Fruit fly (Drosophila melanogaster) whole organism, embryonic: ENCODE data around the gene CG15506.

Experiments
- Bgb ChIP-seq: fragments of 200-800 bp; sonication (Bioruptor generic); IDR thresholded peaks from 2 replicates; pipeline ENCODE4 v1.3.6; 2022; ENCODE audit warnings: missing biosample characterization, missing genetic modification characterization; ENCODE audit not compliant: partially characterized antibody
- CG10267 ChIP-seq: fragments of 200-800 bp; sonication (Bioruptor generic); optimal IDR thresholded peaks from 2 replicates; lab custom pipeline; 2018; ENCODE audit warnings: missing biosample characterization, mild to moderate bottlenecking, missing genetic modification characterization, moderate library complexity
- CG10979 ChIP-seq: fragments of 200-800 bp; sonication (Bioruptor generic); optimal IDR thresholded peaks from 2 replicates; lab custom pipeline; 2018; ENCODE audit warnings: missing biosample characterization, mild to moderate bottlenecking, missing genetic modification characterization, moderate library complexity
- CG11247 ChIP-seq: fragments of 200-800 bp; sonication (Bioruptor generic); IDR thresholded peaks from 2 replicates; pipeline ENCODE4 v1.3.6; 2022; ENCODE audit warnings: missing biosample characterization, missing genetic modification characterization
- CG11398 ChIP-seq: fragments of 200-800 bp; sonication (Bioruptor generic); optimal IDR thresholded peaks from 2 replicates; lab custom pipeline; 2016; ENCODE audit warnings: missing biosample characterization, missing genetic modification characterization
- CG11560 ChIP-seq: fragments of 200-800 bp; sonication (Bioruptor generic); IDR thresholded peaks from 3 replicates; pipeline ENCODE4 v1.3.6; 2022; ENCODE audit warnings: missing biosample characterization, missing genetic modification characterization
- CG12104 ChIP-seq: fragments of 200-800 bp; sonication (Bioruptor generic); optimal IDR thresholded peaks from 3 replicates; lab custom pipeline; 2016; ENCODE audit warnings: missing biosample characterization, missing genetic modification characterization
- CG13123 ChIP-seq: fragments of 200-800 bp; sonication (Bioruptor generic); optimal IDR thresholded peaks from 2 replicates; lab custom pipeline; 2016; ENCODE audit warnings: missing biosample characterization, missing genetic modification characterization
- CG1529 ChIP-seq: fragments of 200-800 bp; sonication (Bioruptor generic); optimal IDR thresholded peaks from 3 replicates; lab custom pipeline; 2018; ENCODE audit warnings: missing biosample characterization, missing genetic modification characterization
- CG15696 ChIP-seq: fragments of 200-800 bp; sonication (Bioruptor generic); optimal IDR thresholded peaks from 2 replicates; lab custom pipeline; 2019; ENCODE audit warnings: missing biosample characterization, mild to moderate bottlenecking, missing genetic modification characterization, moderate library complexity
- CG1647 ChIP-seq: fragments of 200-800 bp; sonication (Bioruptor generic); optimal IDR thresholded peaks from 3 replicates; lab custom pipeline; 2016; ENCODE audit warnings: missing biosample characterization, missing genetic modification characterization
- CG17568 ChIP-seq: fragments of 200-800 bp; sonication (Bioruptor generic); optimal IDR thresholded peaks from 2 replicates; lab custom pipeline; 2018; ENCODE audit warnings: missing biosample characterization, mild to moderate bottlenecking, missing genetic modification characterization, moderate library complexity
- CG17612 ChIP-seq: fragments of 200-800 bp; sonication (Bioruptor generic); IDR thresholded peaks from 2 replicates; pipeline ENCODE4 v1.3.6; 2022; ENCODE audit warnings: missing biosample characterization, missing genetic modification characterization
- CG18262 ChIP-seq: fragments of 200-800 bp; optimal IDR thresholded peaks from 3 replicates; lab custom pipeline; 2019; ENCODE audit warnings: missing biosample characterization, mild to moderate bottlenecking, missing genetic modification characterization, moderate library complexity
- CG18764 ChIP-seq: fragments of 200-800 bp; sonication (Bioruptor generic); optimal IDR thresholded peaks from 3 replicates; lab custom pipeline; 2016; ENCODE audit warnings: missing biosample characterization, missing genetic modification characterization
- CG2202 ChIP-seq: fragments of 200-800 bp; sonication (Bioruptor generic); optimal IDR thresholded peaks from 2 replicates; lab custom pipeline; 2018; ENCODE audit warnings: missing biosample characterization, mild to moderate bottlenecking, missing genetic modification characterization
- CG31224 ChIP-seq: fragments of 200-800 bp; sonication (Bioruptor generic); IDR thresholded peaks from 2 replicates; pipeline ENCODE4 v1.3.6; 2022; ENCODE audit warnings: missing biosample characterization, missing genetic modification characterization
- CG31365 ChIP-seq: fragments of 200-800 bp; sonication (Bioruptor generic); optimal IDR thresholded peaks from 2 replicates; lab custom pipeline; 2018; ENCODE audit warnings: missing biosample characterization, mild to moderate bottlenecking, missing genetic modification characterization
- CG31441 ChIP-seq: fragments of 200-800 bp; sonication (Bioruptor generic); IDR thresholded peaks from 2 replicates; pipeline ENCODE4 v1.3.6; 2022; ENCODE audit warnings: missing biosample characterization, missing genetic modification characterization
- CG3407 ChIP-seq: fragments of 200-800 bp; sonication (Bioruptor generic); optimal IDR thresholded peaks from 2 replicates; lab custom pipeline; 2018; ENCODE audit warnings: missing biosample characterization, mild to moderate bottlenecking, missing genetic modification characterization
- CG34224 ChIP-seq: fragments of 200-800 bp; sonication (Bioruptor generic); IDR thresholded peaks from 3 replicates; pipeline ENCODE4 v1.3.6; 2022; ENCODE audit warnings: missing biosample characterization, missing genetic modification characterization; ENCODE audit not compliant: partially characterized antibody
- CG3995 ChIP-seq: fragments of 200-800 bp; sonication (Bioruptor generic); optimal IDR thresholded peaks from 3 replicates; lab custom pipeline; 2016; ENCODE audit warnings: missing biosample characterization, missing genetic modification characterization
- CG43689 ChIP-seq: fragments of 200-800 bp; sonication (Bioruptor generic); IDR thresholded peaks from 2 replicates; pipeline ENCODE4 v1.3.6; 2022; ENCODE audit warnings: missing biosample characterization, missing genetic modification characterization
- CG4617 ChIP-seq: fragments of 200-800 bp; sonication (Bioruptor generic); optimal IDR thresholded peaks from 3 replicates; lab custom pipeline; 2016; ENCODE audit warnings: missing biosample characterization, missing genetic modification characterization, borderline replicate concordance
- CG4820 ChIP-seq: fragments of 200-800 bp; sonication (Bioruptor generic); optimal IDR thresholded peaks from 3 replicates; lab custom pipeline; 2016; ENCODE audit warnings: missing biosample characterization, missing genetic modification characterization
- CG6175 ChIP-seq: fragments of 200-800 bp; sonication (Bioruptor generic); IDR thresholded peaks from 3 replicates; pipeline ENCODE4 v1.3.6; 2022; ENCODE audit warnings: missing biosample characterization, missing genetic modification characterization
- CG7928 ChIP-seq: fragments of 200-800 bp; sonication (Bioruptor generic); optimal IDR thresholded peaks from 2 replicates; lab custom pipeline; 2017; ENCODE audit warnings: missing biosample characterization, mild to moderate bottlenecking, missing genetic modification characterization
- Ets65A ChIP-seq: fragments of 200-800 bp; sonication (Bioruptor generic); peaks from one replicate; lab custom pipeline; 2016; ENCODE audit warnings: missing biosample characterization, missing genetic modification characterization
- HLH3B ChIP-seq: fragments of 200-800 bp; sonication (Bioruptor generic); IDR thresholded peaks from 2 replicates; pipeline ENCODE4 v1.3.6; 2022; ENCODE audit warnings: missing biosample characterization, missing genetic modification characterization
- Optix ChIP-seq: fragments of 200-800 bp; sonication (Bioruptor generic); IDR thresholded peaks from 3 replicates; pipeline ENCODE4 v1.3.6; 2022; ENCODE audit warnings: missing biosample characterization, missing genetic modification characterization
- Sin3A ChIP-seq: fragments of >200 bp; optimal IDR thresholded peaks from 2 replicates; lab custom pipeline; 2018
- Stat92E ChIP-seq, 3 experiments: fragments of >200 bp in 2 of 3; fragments of 200-800 bp in 1 of 3; sonication (Bioruptor generic) in 1 of 3; optimal IDR thresholded peaks; 2 replicates each; lab custom pipeline; 2017 to 2019; ENCODE audit warnings: missing biosample characterization in 3 of 3, missing genetic modification characterization in 3 of 3, mild to moderate bottlenecking in 1 of 3, moderate library complexity in 1 of 3
- Xbp1 ChIP-seq: fragments of 200-800 bp; sonication (Bioruptor generic); optimal IDR thresholded peaks from 3 replicates; lab custom pipeline; 2016; ENCODE audit warnings: missing biosample characterization, mild to moderate bottlenecking, missing genetic modification characterization
- bigmax ChIP-seq: fragments of 200-800 bp; sonication (Bioruptor generic); optimal IDR thresholded peaks from 2 replicates; lab custom pipeline; 2018; ENCODE audit warnings: missing biosample characterization, mild to moderate bottlenecking, missing genetic modification characterization
- dan ChIP-seq: fragments of 200-800 bp; sonication (Bioruptor generic); IDR thresholded peaks from 2 replicates; pipeline ENCODE4 v1.3.6; 2022; ENCODE audit warnings: missing biosample characterization, missing genetic modification characterization
- fru ChIP-seq: fragments of >200 bp; optimal IDR thresholded peaks from 2 replicates; lab custom pipeline; 2017
- grn ChIP-seq: fragments of 200-800 bp; sonication (Bioruptor generic); optimal IDR thresholded peaks from 3 replicates; lab custom pipeline; 2017; ENCODE audit warnings: missing biosample characterization, missing genetic modification characterization
- gro ChIP-seq: fragments of 200-800 bp; sonication (Bioruptor generic); optimal IDR thresholded peaks from 2 replicates; lab custom pipeline; 2016; ENCODE audit warnings: missing biosample characterization, missing genetic modification characterization
- gt ChIP-seq: fragments of 200-800 bp; sonication (Bioruptor generic); IDR thresholded peaks from 2 replicates; pipeline ENCODE4 v1.3.6; 2022; ENCODE audit warnings: missing biosample characterization, missing genetic modification characterization
- kni ChIP-seq: fragments of 200-800 bp; sonication (Bioruptor generic); optimal IDR thresholded peaks from 3 replicates; lab custom pipeline; 2017; ENCODE audit warnings: mild to moderate bottlenecking, missing biosample characterization, missing genetic modification reagents, missing genetic modification characterization
- oc ChIP-seq: fragments of 200-800 bp; sonication (Bioruptor generic); optimal IDR thresholded peaks from 2 replicates; lab custom pipeline; 2018; ENCODE audit warnings: missing biosample characterization, mild to moderate bottlenecking, missing genetic modification characterization, moderate library complexity
- pb ChIP-seq: fragments of 200-800 bp; sonication (Bioruptor generic); optimal IDR thresholded peaks from 3 replicates; lab custom pipeline; 2016; ENCODE audit warnings: missing biosample characterization, missing genetic modification characterization
- pnt ChIP-seq: fragments of 200-800 bp; sonication (Bioruptor generic); optimal IDR thresholded peaks from 3 replicates; lab custom pipeline; 2016; ENCODE audit warnings: missing biosample characterization, missing genetic modification characterization
- pros ChIP-seq: fragments of 200-800 bp; sonication (Bioruptor generic); optimal IDR thresholded peaks from 3 replicates; lab custom pipeline; 2019; ENCODE audit warnings: missing biosample characterization, mild to moderate bottlenecking, missing genetic modification characterization, moderate library complexity
- sisA ChIP-seq: fragments of 200-800 bp; sonication (Bioruptor generic); IDR thresholded peaks from 2 replicates; pipeline ENCODE4 v1.3.6; 2022; ENCODE audit warnings: missing biosample characterization, missing genetic modification characterization
- slbo ChIP-seq: fragments of 200-800 bp; sonication (Bioruptor generic); IDR thresholded peaks from 2 replicates; pipeline ENCODE4 v1.3.6; 2022; ENCODE audit warnings: missing biosample characterization, missing genetic modification characterization
- slou ChIP-seq: fragments of 200-800 bp; sonication (Bioruptor generic); optimal IDR thresholded peaks from 3 replicates; lab custom pipeline; 2016; ENCODE audit warnings: missing biosample characterization, missing genetic modification characterization
- ssp ChIP-seq: fragments of 200-800 bp; sonication (Bioruptor generic); IDR thresholded peaks from 2 replicates; pipeline ENCODE4 v1.3.6; 2022; ENCODE audit warnings: missing biosample characterization, missing genetic modification characterization
- stc ChIP-seq: fragments of 200-800 bp; sonication (Bioruptor generic); IDR thresholded peaks from 2 replicates; pipeline ENCODE4 v1.3.6; 2022; ENCODE audit warnings: missing biosample characterization, missing genetic modification characterization
- tll ChIP-seq, 2 experiments: fragments of 200-800 bp in 1 of 2; fragments of >200 bp in 1 of 2; sonication (Bioruptor generic) in 1 of 2; optimal IDR thresholded peaks; 2 replicates each; lab custom pipeline; 2017 to 2019; ENCODE audit warnings: missing biosample characterization in 2 of 2, missing genetic modification characterization in 2 of 2, mild to moderate bottlenecking in 1 of 2, moderate library complexity in 1 of 2
- ttk ChIP-seq: fragments of 200-800 bp; sonication (Bioruptor generic); IDR thresholded peaks from 2 replicates; pipeline ENCODE4 v2.1.2; 2022; ENCODE audit warnings: missing biosample characterization, missing genetic modification characterization
- twi ChIP-seq: fragments of 200-800 bp; optimal IDR thresholded peaks from 2 replicates; lab custom pipeline; 2019; ENCODE audit warnings: missing biosample characterization, mild to moderate bottlenecking, missing genetic modification characterization, moderate library complexity

CG15506 gene

dm6 chr3R:29745056-29745455 lies 26.6 kb downstream of the CG15506 start, which contains the start of the genes Wdr24 and IntS11 (continued):
- TF ChIP-seq CG43689 (GFP tag; lab: Robert Waterston, UW) (peak; percentile 80), pnt (peak; percentile 61), CG17568 (GFP tag; lab: Kevin White, UChicago) (no peak), CG18764 (GFP tag; lab: Kevin White, UChicago) (peak; percentile 53), Optix (peak; percentile 82; the same call in 2 of the 3 replicates), grn (GFP tag; lab: Kevin White, UChicago) (peak; percentile 47), bigmax (no peak), Ets65A (GFP tag; lab: Kevin White, UChicago) (peak; percentile 98), CG2202 (peak; percentile 11), Xbp1 (peak; percentile 84), CG13123 (peak; percentile 51), tll (GFP tag; optimal IDR thresholded peaks at IDR 0.05; lab: Kevin White, UChicago) (peak in 1 of 2 experiments; percentile 64), CG11247 (GFP tag; lab: Robert Waterston, UW) (peak; percentile 92), CG12104 (GFP tag; lab: Kevin White, UChicago) (peak; percentile 72), kni (GFP tag; lab: Kevin White, UChicago) (no peak), CG18262 (tag; lab: Kevin White, UChicago) (peak; percentile 67), pros (peak; percentile 2), CG6175 (GFP tag; lab: Robert Waterston, UW) (peak; percentile 88), pb (GFP tag; lab: Kevin White, UChicago) (no peak), ttk (GFP tag; lab: Robert Waterston, UW) (peak; percentile 94), dan (no peak), Bgb (GFP tag; lab: Robert Waterston, UW) (peak; percentile 37; the same call in 1 of the 2 replicates), CG10267 (peak; percentile 68), CG31224 (GFP tag; lab: Robert Waterston, UW) (peak; percentile 88), CG17612 (GFP tag; lab: Robert Waterston, UW) (peak; percentile 76; the same call in 1 of the 2 replicates), CG3995 (GFP tag; lab: Kevin White, UChicago) (peak; percentile 86), CG4617 (GFP tag; lab: Kevin White, UChicago) (peak; percentile 91), CG3407 (no peak), gro (GFP tag; lab: Kevin White, UChicago) (peak; percentile 57), ssp (GFP tag; lab: Robert Waterston, UW) (peak; percentile 84), twi (peak; percentile 71), CG15696 (tag; lab: Kevin White, UChicago) (peak; percentile 60), CG11398 (GFP tag; lab: Kevin White, UChicago) (no peak), CG31365 (tag; lab: Kevin White, UChicago) (peak; percentile 9), Sin3A (peak; percentile 93), CG34224 (GFP tag; lab: Robert Waterston, UW) (peak; percentile 31; the same call in 1 of the 3 replicates), HLH3B (GFP tag; lab: Robert Waterston, UW) (peak; percentile 90), CG11560 (tag; lab: Robert Waterston, UW) (peak; percentile 84), CG4820 (GFP tag; lab: Kevin White, UChicago) (peak; percentile 57), Stat92E (GFP tag; optimal IDR thresholded peaks at IDR 0.05; lab: Kevin White, UChicago) (peak in 1 of 3 experiments; percentile 33), CG1647 (peak; percentile 64), gt (GFP tag; lab: Robert Waterston, UW) (peak; percentile 68), sisA (GFP tag; lab: Robert Waterston, UW) (peak; percentile 93), CG31441 (GFP tag; lab: Robert Waterston, UW) (no peak; the same call in 1 of the 2 replicates), slou (GFP tag; lab: Kevin White, UChicago) (peak; percentile 57), slbo (GFP tag; lab: Robert Waterston, UW) (peak; percentile 98), CG1529 (GFP tag; lab: Kevin White, UChicago) (no peak), fru (lab: Kevin White, UChicago) (no peak), oc (tag; lab: Kevin White, UChicago) (no peak), stc (peak; percentile 87), CG10979 (tag; lab: Kevin White, UChicago) (peak; percentile 54), CG7928 (GFP tag; lab: Kevin White, UChicago) (peak; percentile 25)
